Fruit fly (Drosophila melanogaster) whole organism, wandering third instar larva: ENCODE results near the gene zyd.

Experiments used
- CG32264 ChIP-seq: fragments of 200-800 bp; sonication (Bioruptor generic); optimal IDR thresholded peaks from 2 replicates; lab custom pipeline; 2016; ENCODE audit warnings: missing biosample characterization, missing genetic modification characterization
- Dfd ChIP-seq: fragments of >200 bp; optimal IDR thresholded peaks from 2 replicates; lab custom pipeline; 2017; ENCODE audit warnings: missing biosample characterization, missing genetic modification characterization
- Hr83 ChIP-seq: fragments of 200-300 bp; sonication (Bioruptor generic); optimal IDR thresholded peaks from 2 replicates; lab custom pipeline; 2016; ENCODE audit warnings: missing biosample characterization, mild to moderate bottlenecking, missing genetic modification characterization, moderate library complexity; ENCODE audit not compliant: poor library complexity, severe bottlenecking
- Jra ChIP-seq: sonication (Bioruptor generic); optimal IDR thresholded peaks from 2 replicates; lab custom pipeline; 2016; ENCODE audit warnings: missing biosample characterization, missing genetic modification characterization
- N ChIP-seq: fragments of >200 bp; optimal IDR thresholded peaks from 2 replicates; lab custom pipeline; 2018; ENCODE audit warnings: missing biosample characterization, missing external identifiers, missing genetic modification characterization
- Rel ChIP-seq, 2 experiments: fragments of 200-800 bp; sonication (Bioruptor generic) in 1 of 2; optimal IDR thresholded peaks; 2 replicates in 1 of 2; 3 replicates in 1 of 2; lab custom pipeline; 2016 to 2019; ENCODE audit warnings: mild to moderate bottlenecking in 2 of 2, missing biosample characterization in 2 of 2, missing genetic modification characterization in 2 of 2, moderate library complexity in 1 of 2
- br ChIP-seq: fragments of 200-800 bp; sonication (Bioruptor generic); optimal IDR thresholded peaks from 2 replicates; lab custom pipeline; 2016; ENCODE audit warnings: missing biosample characterization, missing genetic modification characterization
- foxo ChIP-seq, 2 experiments: fragments of 200-800 bp; sonication (Bioruptor generic); optimal IDR thresholded peaks; 2 replicates in 1 of 2; 3 replicates in 1 of 2; lab custom pipeline; 2016 to 2017; ENCODE audit warnings: missing biosample characterization in 2 of 2, missing genetic modification characterization in 2 of 2
- pan ChIP-seq: fragments of >200 bp; optimal IDR thresholded peaks from 2 replicates; lab custom pipeline; 2017
- psq ChIP-seq: fragments of 200-800 bp; sonication (Bioruptor generic); optimal IDR thresholded peaks from 3 replicates; lab custom pipeline; 2017; ENCODE audit warnings: missing biosample characterization, mild to moderate bottlenecking, missing genetic modification characterization, moderate library complexity
- usp ChIP-seq: fragments of >200 bp; optimal IDR thresholded peaks from 2 replicates; lab custom pipeline; 2017; ENCODE audit warnings: missing biosample characterization, missing genetic modification characterization

DNA sequence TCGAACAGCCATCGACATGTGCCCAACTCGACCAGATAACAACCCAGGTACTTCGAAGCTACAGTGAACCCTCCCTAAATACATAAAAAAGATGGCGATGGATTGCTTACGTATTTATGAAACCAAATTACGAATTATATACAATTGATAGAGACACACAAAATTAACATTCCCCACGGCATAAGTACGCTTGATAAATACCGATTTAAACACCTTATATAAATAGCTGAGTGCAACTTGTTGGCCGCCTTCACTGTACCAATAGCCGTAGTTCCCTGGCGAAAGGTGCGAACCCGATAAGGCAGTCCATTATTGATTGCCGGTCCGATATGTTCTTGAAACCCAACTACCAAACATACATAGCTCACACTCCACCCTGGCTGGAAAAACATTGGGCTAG is 12.0 kb upstream of the zyd start:
- TF ChIP-seq pan (lab: Kevin White, UChicago), result no peak
- no peak for TF ChIP-seq CG32264 (GFP tag; lab: Kevin White, UChicago)
- TF ChIP-seq Rel (GFP tag; optimal IDR thresholded peaks at IDR 0.05; lab: Kevin White, UChicago), result no peak
- TF ChIP-seq Rel (tag; optimal IDR thresholded peaks at IDR 0.05; lab: Kevin White, UChicago), result no peak
- TF ChIP-seq Hr83 (GFP tag; lab: Kevin White, UChicago), result no peak
- no peak for TF ChIP-seq psq
- TF ChIP-seq Jra (GFP tag; lab: Kevin White, UChicago), result no peak
- TF ChIP-seq foxo (GFP tag; optimal IDR thresholded peaks at IDR 0.05; lab: Kevin White, UChicago), result peak in 1 of 2 experiments; percentile 55
- no peak for TF ChIP-seq usp
- TF ChIP-seq br (GFP tag; lab: Kevin White, UChicago), result peak; percentile 21
- no peak for TF ChIP-seq N
- TF ChIP-seq Dfd (GFP tag; lab: Kevin White, UChicago), result no peak
